Worm (Caenorhabditis elegans) whole organism, L3 larva: ENCODE measurements around the gene acs-20.

Experiments used
- jun-1 ChIP-seq: fragments of 150-350 bp; optimal IDR thresholded peaks from 2 replicates; lab custom pipeline; 2014; ENCODE audit warnings: missing biosample characterization, missing genetic modification reagents, missing genetic modification characterization
- lin-39 ChIP-seq: fragments of 150-350 bp; optimal IDR thresholded peaks from 2 replicates; lab custom pipeline; 2018; ENCODE audit warnings: missing biosample characterization, missing genetic modification reagents, missing genetic modification characterization
- nhr-12 ChIP-seq: fragments of 150-350 bp; optimal IDR thresholded peaks from 2 replicates; lab custom pipeline; 2014; ENCODE audit warnings: missing biosample characterization, missing genetic modification characterization

ce11 chrIV:12396645-12397258 lies 1.8 kb downstream of the acs-20 start:
- TF ChIP-seq jun-1 (peak; percentile 2), nhr-12 (tag; lab: Kevin White, UChicago) (no peak), lin-39 (tag; lab: Kevin White, UChicago) (no peak)
